Worm (Caenorhabditis elegans) whole organism, young adult: Measurements from ENCODE around the gene F37A4.1.

Experiments used
- fkh-3 ChIP-seq: sonication (generic microtip); optimal IDR thresholded peaks from 2 replicates; lab custom pipeline; 2016; ENCODE audit warnings: mild to moderate bottlenecking, missing genetic modification characterization, missing compliant biosample characterization
- unc-62 ChIP-seq: fragments of 150-350 bp; optimal IDR thresholded peaks from 2 replicates; lab custom pipeline; 2014; ENCODE audit warnings: missing biosample characterization, missing genetic modification reagents, missing genetic modification characterization
- ztf-6 ChIP-seq: fragments of 200-800 bp; sonication (Bioruptor generic); IDR thresholded peaks from 2 replicates; pipeline ENCODE4 v1.3.6; 2022; ENCODE audit warnings: missing genetic modification reagents, missing genetic modification characterization, missing compliant biosample characterization

- no peak for TF ChIP-seq fkh-3
- no peak for TF ChIP-seq ztf-6 (GFP tag; lab: Robert Waterston, UW)
- TF ChIP-seq unc-62, result no peak
These were observed 28.0 kb upstream of the F37A4.1 start for ce11 chrIII:6695189-6695588.
